Worm (Caenorhabditis elegans) whole organism, young adult: ENCODE data around the gene C12D8.20.

ENCODE experiments used
- nfya-1 ChIP-seq: sonication (generic microtip); optimal IDR thresholded peaks from 2 replicates; lab custom pipeline; 2017; ENCODE audit warnings: antibody characterized with exemption, missing compliant biosample characterization, missing genetic modification characterization, borderline replicate concordance; ENCODE audit not compliant: insufficient read depth
- repo-1 ChIP-seq: sonication (generic microtip); optimal IDR thresholded peaks from 2 replicates; lab custom pipeline; 2017; ENCODE audit warnings: mild to moderate bottlenecking, missing genetic modification characterization, missing compliant biosample characterization
- somi-1 ChIP-seq: fragments of 200-800 bp; sonication (Bioruptor generic); optimal IDR thresholded peaks from 2 replicates; lab custom pipeline; 2018; ENCODE audit warnings: mild to moderate bottlenecking, missing genetic modification characterization, missing compliant biosample characterization
- unc-62 ChIP-seq: fragments of 150-350 bp; optimal IDR thresholded peaks from 2 replicates; lab custom pipeline; 2014; ENCODE audit warnings: missing biosample characterization, missing genetic modification reagents, missing genetic modification characterization

ce11 chrV:10227333-10227732 is 5.2 kb downstream of the C12D8.20 start, which contains the start of gene ttr-19:
- TF ChIP-seq somi-1 (GFP tag; lab: Kevin White, UChicago) (no peak), nfya-1 (no peak), unc-62 (GFP tag; lab: Kevin White, UChicago) (no peak), repo-1 (tag; lab: Kevin White, UChicago) (no peak)
